Worm (Caenorhabditis elegans): Measurements from ENCODE around the gene arrd-5.

Gene arrd-5

DNA sequence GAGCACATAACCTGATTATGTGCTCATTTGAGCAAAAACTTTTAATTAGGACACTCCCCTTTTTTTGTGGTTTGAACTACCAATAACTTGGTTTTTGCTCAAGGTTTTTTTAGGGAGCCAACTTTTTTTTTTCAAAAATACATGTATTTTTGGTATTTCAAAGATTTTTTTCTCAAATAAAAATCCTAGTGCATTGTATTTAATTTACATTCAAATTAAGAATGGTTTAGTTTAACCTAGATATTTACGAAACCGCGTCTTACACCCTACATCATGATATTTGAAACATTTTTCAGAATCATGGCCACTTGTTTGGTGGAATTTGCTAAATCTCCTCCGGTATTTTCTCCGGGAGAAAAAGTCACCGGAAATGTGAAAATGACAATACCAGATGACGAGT lies at the start of gene arrd-5:
Gene arrd-5 (plus strand): TSS at position 301 of the 400 bp plus-strand sequence.
- TF ChIP-seq attf-4 (tag; optimal IDR thresholded peaks at IDR 0.05) (no peak), Y48G9A.11 (GFP tag; IDR thresholded peaks at IDR 0.05) (no peak), unc-62 (GFP tag; optimal IDR thresholded peaks at IDR 0.05 in 1 of 2) (peak in 1 of 2 experiments; percentile 18), unc-62 (tag; optimal IDR thresholded peaks at IDR 0.05) (no peak)

DNA sequence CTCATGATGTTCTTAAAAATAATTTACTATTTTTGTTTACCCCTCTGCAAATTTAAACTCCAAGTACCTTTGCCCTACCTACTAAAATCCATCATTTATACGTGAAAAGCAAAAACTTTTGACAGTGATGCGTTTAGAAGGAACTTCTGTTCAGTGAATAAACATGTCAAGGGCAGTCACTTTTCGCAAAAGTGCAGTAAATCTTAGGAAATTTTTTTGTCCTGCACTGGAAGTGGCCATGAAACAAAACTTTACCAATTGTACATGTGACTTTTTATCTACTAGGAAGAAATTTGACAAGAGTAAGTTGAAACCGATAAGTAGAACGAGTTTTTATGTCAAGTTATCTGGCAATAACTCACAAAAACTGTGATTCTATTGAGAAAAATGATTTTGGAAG lies 48.8 kb upstream of the arrd-5 start:
- no peak for TF ChIP-seq pqm-1 (tag; optimal IDR thresholded peaks at IDR 0.05)
- TF ChIP-seq R02D3.7 (tag; optimal IDR thresholded peaks at IDR 0.05): no peak
- TF ChIP-seq php-3 (GFP tag; IDR thresholded peaks at IDR 0.05): no peak
- peak; percentile 14 for TF ChIP-seq nhr-25 (tag; optimal IDR thresholded peaks at IDR 0.05; ENCODE audit: borderline replicate concordance, insufficient read depth)

DNA sequence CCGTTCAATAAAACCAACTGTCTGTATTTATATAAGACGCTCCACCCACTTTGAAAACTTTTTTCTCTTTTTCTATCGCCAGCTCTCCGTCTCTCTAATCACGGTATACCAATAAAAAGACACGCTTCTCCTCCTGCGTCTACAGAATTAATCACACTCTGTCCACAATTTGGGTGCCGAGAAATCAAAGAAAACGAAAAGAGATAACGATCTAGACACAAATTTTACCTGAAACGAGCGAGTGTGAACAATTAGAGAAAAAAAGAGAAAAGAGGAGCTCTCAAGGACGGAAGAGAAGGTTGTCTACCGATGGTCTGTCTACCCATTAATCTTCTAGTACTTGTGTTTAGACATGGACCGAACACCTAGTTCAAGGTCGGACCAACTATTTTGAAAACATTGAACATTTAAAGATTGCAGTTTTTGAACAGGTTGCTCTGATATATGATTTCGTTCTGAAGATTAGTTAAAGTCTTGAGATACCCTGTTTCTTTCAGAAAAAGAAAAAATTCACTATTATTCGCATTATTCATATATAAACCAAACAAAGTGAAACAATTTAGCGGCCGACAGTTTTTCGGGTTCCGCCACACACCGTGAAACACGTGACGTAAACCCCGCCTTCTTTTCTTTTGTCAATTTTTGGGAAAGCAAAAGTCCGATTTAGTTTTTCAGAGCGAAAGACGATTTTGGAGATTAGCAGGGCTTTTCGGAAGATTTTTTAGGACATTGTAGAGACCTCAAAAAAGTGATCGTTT lies 47.4 kb upstream of the arrd-5 start, which contains the start of gene cyp-13A2:
Gene cyp-13A2 (minus strand): TSS at position 235 of the 758 bp plus-strand sequence.
- peak; percentile 85 for TF ChIP-seq hlh-11 (tag; optimal IDR thresholded peaks at IDR 0.05)
- peak in 1 of 2 experiments; percentile 22 for TF ChIP-seq mdl-1 (tag; optimal IDR thresholded peaks at IDR 0.05)
- peak; percentile 58 for TF ChIP-seq mep-1 (tag; optimal IDR thresholded peaks at IDR 0.05)
- TF ChIP-seq duxl-1 (tag; optimal IDR thresholded peaks at IDR 0.05; ENCODE audit: poor library complexity): no peak
- TF ChIP-seq nhr-11 (tag; optimal IDR thresholded peaks at IDR 0.05): peak; percentile 80
- no peak for TF ChIP-seq zip-11 (GFP tag; IDR thresholded peaks at IDR 0.05)
- TF ChIP-seq unc-62 (GFP tag; optimal IDR thresholded peaks at IDR 0.05 in 1 of 2): peak in 1 of 2 experiments; percentile 91
- no peak for TF ChIP-seq unc-62 (tag; optimal IDR thresholded peaks at IDR 0.05)
- TF ChIP-seq daf-16 (GFP tag; optimal IDR thresholded peaks at IDR 0.05): no peak
- peak; percentile 28 for TF ChIP-seq daf-16 (tag; optimal IDR thresholded peaks at IDR 0.05)
- TF ChIP-seq hlh-30 (tag; optimal IDR thresholded peaks at IDR 0.05; ENCODE audit: insufficient read depth): peak; percentile 24
- TF ChIP-seq nhr-77 (tag; optimal IDR thresholded peaks at IDR 0.05): peak; percentile 15
- TF ChIP-seq T20F7.1 (GFP tag; optimal IDR thresholded peaks at IDR 0.05): peak; percentile 16
- TF ChIP-seq tra-1 (GFP tag; IDR thresholded peaks at IDR 0.05): peak; percentile 27; the same call in 1 of the 2 replicates
- peak; percentile 83 for TF ChIP-seq snpc-4 (tag; optimal IDR thresholded peaks at IDR 0.05)
- no peak for TF ChIP-seq saeg-2 (GFP tag; IDR thresholded peaks at IDR 0.05)
- TF ChIP-seq pha-4 (GFP tag; IDR thresholded peaks at IDR 0.05): 0 out of 2 replicates have a peak, but pooled peaks have one; percentile 13
- TF ChIP-seq pha-4 (tag; optimal IDR thresholded peaks at IDR 0.05): peak; percentile 34
- TF ChIP-seq unc-130 (GFP tag; optimal IDR thresholded peaks at IDR 0.05): no peak
- no peak for TF ChIP-seq F10B5.3 (tag; optimal IDR thresholded peaks at IDR 0.05)
- TF ChIP-seq vab-7 (GFP tag; IDR thresholded peaks at IDR 0.05): no peak
- TF ChIP-seq dmd-6 (GFP tag; IDR thresholded peaks at IDR 0.05): peak; percentile 87
- peak; percentile 86 for TF ChIP-seq nhr-28 (tag; optimal IDR thresholded peaks at IDR 0.05)
- peak; percentile 46 for TF ChIP-seq pqm-1 (tag; optimal IDR thresholded peaks at IDR 0.05)
- no peak for TF ChIP-seq ztf-11 (tag; optimal IDR thresholded peaks at IDR 0.05)
- TF ChIP-seq lsy-2 (tag; optimal IDR thresholded peaks at IDR 0.05): peak; percentile 22 to 50
- peak; percentile 68 for TF ChIP-seq nhr-102 (tag; optimal IDR thresholded peaks at IDR 0.05)
- TF ChIP-seq nhr-25 (tag; optimal IDR thresholded peaks at IDR 0.05; ENCODE audit: borderline replicate concordance, insufficient read depth): peak; percentile 33
- TF ChIP-seq Y48G9A.11 (GFP tag; IDR thresholded peaks at IDR 0.05): 0 out of 2 replicates have a peak, but pooled peaks have one; percentile 23
- peak; percentile 77 for TF ChIP-seq dve-1 (tag; optimal IDR thresholded peaks at IDR 0.05; ENCODE audit: insufficient read depth)
- TF ChIP-seq lin-13 (GFP tag; optimal IDR thresholded peaks at IDR 0.05): peak; percentile 5
- no peak for TF ChIP-seq hif-1 (tag; optimal IDR thresholded peaks at IDR 0.05)
- no peak for TF ChIP-seq snpc-1.2 (GFP tag; IDR thresholded peaks at IDR 0.05)
- no peak for TF ChIP-seq dpl-1 (GFP tag; optimal IDR thresholded peaks at IDR 0.05)
- TF ChIP-seq ceh-44 (GFP tag; IDR thresholded peaks at IDR 0.05): no peak
- peak; percentile 29 for TF ChIP-seq nhr-48 (tag; optimal IDR thresholded peaks at IDR 0.05)
- TF ChIP-seq F44E2.7 (GFP tag; IDR thresholded peaks at IDR 0.05): no peak
- no peak for TF ChIP-seq F26F4.8 (GFP tag; conservative IDR thresholded peaks at IDR 0.05)
- no peak for TF ChIP-seq zag-1 (tag; optimal IDR thresholded peaks at IDR 0.05)
- TF ChIP-seq dmd-9 (GFP tag; IDR thresholded peaks at IDR 0.05): no peak
- peak; percentile 64 for TF ChIP-seq php-3 (GFP tag; IDR thresholded peaks at IDR 0.05)
- TF ChIP-seq nhr-10 (tag; optimal IDR thresholded peaks at IDR 0.05): peak; percentile 57
